Fruit fly (Drosophila melanogaster) whole organism, embryonic: ENCODE data around the gene CG31551.
A peak's percentile ranks its signal among the peaks of the same experiment; 100 is the strongest.

Experiments
- Atf6 ChIP-seq: fragments of 200-800 bp; sonication (Bioruptor generic); IDR thresholded peaks from 2 replicates; pipeline ENCODE4 v1.3.6; 2022; ENCODE audit warnings: missing biosample characterization, missing genetic modification characterization
- Awh ChIP-seq: fragments of 200-800 bp; sonication (Bioruptor generic); IDR thresholded peaks from 2 replicates; pipeline ENCODE4, ENCODE4 v1.3.6; 2022; ENCODE audit warnings: missing biosample characterization, missing genetic modification characterization
- B-H2 ChIP-seq: fragments of 200-800 bp; sonication (Bioruptor generic); optimal IDR thresholded peaks from 2 replicates; lab custom pipeline; 2018; ENCODE audit warnings: missing biosample characterization, mild to moderate bottlenecking, missing genetic modification characterization
- CG10462 ChIP-seq: fragments of 200-800 bp; sonication (Bioruptor generic); optimal IDR thresholded peaks from 2 replicates; lab custom pipeline; 2016; ENCODE audit warnings: missing biosample characterization, missing genetic modification characterization
- CG11247 ChIP-seq: fragments of 200-800 bp; sonication (Bioruptor generic); IDR thresholded peaks from 2 replicates; pipeline ENCODE4 v1.3.6; 2022; ENCODE audit warnings: missing biosample characterization, missing genetic modification characterization
- CG12769 ChIP-seq: fragments of 200-800 bp; sonication (Bioruptor generic); optimal IDR thresholded peaks from 2 replicates; lab custom pipeline; 2019; ENCODE audit warnings: missing biosample characterization, mild to moderate bottlenecking, missing genetic modification characterization, moderate library complexity
- CG14014 ChIP-seq: fragments of 200-800 bp; sonication (Bioruptor generic); IDR thresholded peaks from 2 replicates; pipeline ENCODE4 v1.3.6; 2022; ENCODE audit warnings: missing biosample characterization, missing genetic modification characterization
- CG17186 ChIP-seq: fragments of 200-800 bp; sonication (Bioruptor generic); optimal IDR thresholded peaks from 3 replicates; lab custom pipeline; 2017; ENCODE audit warnings: missing biosample characterization, missing genetic modification reagents, missing genetic modification characterization
- CG30020 ChIP-seq: fragments of 200-800 bp; optimal IDR thresholded peaks from 2 replicates; lab custom pipeline; 2019; ENCODE audit warnings: missing biosample characterization, mild to moderate bottlenecking, missing genetic modification characterization, moderate library complexity
- CG3163 ChIP-seq: fragments of 200-800 bp; sonication (Bioruptor generic); optimal IDR thresholded peaks from 3 replicates; lab custom pipeline; 2016; ENCODE audit warnings: missing biosample characterization, missing genetic modification characterization
- CG4282 ChIP-seq: fragments of 200-800 bp; sonication (Bioruptor generic); optimal IDR thresholded peaks from 2 replicates; lab custom pipeline; 2016; ENCODE audit warnings: missing biosample characterization, missing genetic modification characterization
- CG6654 ChIP-seq: fragments of 200-800 bp; sonication (Bioruptor generic); optimal IDR thresholded peaks from 2 replicates; lab custom pipeline; 2017; ENCODE audit warnings: missing biosample characterization, mild to moderate bottlenecking, missing genetic modification characterization
- CG7357 ChIP-seq: fragments of 200-800 bp; sonication (Bioruptor generic); IDR thresholded peaks from 3 replicates; pipeline ENCODE4 v1.3.6; 2022; ENCODE audit warnings: missing biosample characterization, missing genetic modification characterization
- CG7556 ChIP-seq: fragments of 200-800 bp; sonication (Bioruptor generic); optimal IDR thresholded peaks from 2 replicates; lab custom pipeline; 2017; ENCODE audit warnings: missing biosample characterization, mild to moderate bottlenecking, missing genetic modification characterization
- CG8944 ChIP-seq: fragments of 200-800 bp; sonication (Bioruptor generic); optimal IDR thresholded peaks from 3 replicates; lab custom pipeline; 2016; ENCODE audit warnings: missing biosample characterization, missing genetic modification characterization
- Dad ChIP-seq: fragments of 200-800 bp; sonication (Bioruptor generic); optimal IDR thresholded peaks from 3 replicates; lab custom pipeline; 2016; ENCODE audit warnings: missing biosample characterization, missing genetic modification characterization
- Dref ChIP-seq: fragments of 200-800 bp; sonication (Bioruptor generic); IDR thresholded peaks from 2 replicates; pipeline ENCODE4 v1.3.6; 2022; ENCODE audit warnings: missing biosample characterization, missing genetic modification characterization
- Eip74EF ChIP-seq, 2 experiments: fragments of 200-800 bp in 1 of 2; fragments of >200 bp in 1 of 2; sonication (Bioruptor generic) in 1 of 2; optimal IDR thresholded peaks; 2 replicates each; lab custom pipeline; 2017 to 2019; ENCODE audit warnings: missing biosample characterization in 2 of 2, missing genetic modification characterization in 2 of 2, mild to moderate bottlenecking in 1 of 2, moderate library complexity in 1 of 2
- H15 ChIP-seq: fragments of 200-800 bp; sonication (Bioruptor generic); IDR thresholded peaks from 3 replicates; pipeline ENCODE4 v1.3.6; 2022; ENCODE audit warnings: missing biosample characterization, missing genetic modification characterization
- Hand ChIP-seq: fragments of 200-800 bp; sonication (Bioruptor generic); optimal IDR thresholded peaks from 2 replicates; lab custom pipeline; 2017; ENCODE audit warnings: mild to moderate bottlenecking, missing biosample characterization, missing genetic modification reagents, missing genetic modification characterization
- Nf-YC ChIP-seq: fragments of 200-800 bp; optimal IDR thresholded peaks from 3 replicates; lab custom pipeline; 2019; ENCODE audit warnings: missing biosample characterization, mild to moderate bottlenecking, missing genetic modification characterization, moderate library complexity
- NfI ChIP-seq: fragments of 200-800 bp; sonication (Bioruptor generic); optimal IDR thresholded peaks from 3 replicates; lab custom pipeline; 2018; ENCODE audit warnings: missing biosample characterization, mild to moderate bottlenecking, missing genetic modification characterization, moderate library complexity
- Oaz ChIP-seq: fragments of 200-800 bp; sonication (Bioruptor generic); IDR thresholded peaks from 2 replicates; pipeline ENCODE4 v1.3.6; 2022; ENCODE audit warnings: missing biosample characterization, missing genetic modification characterization
- Ravus ChIP-seq: fragments of 200-800 bp; sonication (Bioruptor generic); IDR thresholded peaks from 2 replicates; pipeline ENCODE4 v1.3.6; 2022; ENCODE audit warnings: missing biosample characterization, missing genetic modification characterization
- Spps ChIP-seq: fragments of 200-800 bp; sonication (Bioruptor generic); optimal IDR thresholded peaks from 2 replicates; lab custom pipeline; 2018; ENCODE audit warnings: missing biosample characterization, mild to moderate bottlenecking, missing genetic modification characterization
- Taf1 ChIP-seq: fragments of 200-800 bp; sonication (Bioruptor generic); IDR thresholded peaks from 2 replicates; pipeline ENCODE4 v1.3.6; 2022; ENCODE audit warnings: missing biosample characterization, missing genetic modification characterization
- YL-1 ChIP-seq: fragments of 200-800 bp; sonication (Bioruptor generic); optimal IDR thresholded peaks from 3 replicates; lab custom pipeline; 2017; ENCODE audit warnings: missing biosample characterization, mild to moderate bottlenecking, missing genetic modification characterization
- aop ChIP-seq: fragments of 200-800 bp; sonication (Bioruptor generic); IDR thresholded peaks from 2 replicates; pipeline ENCODE4 v1.3.6; 2022; ENCODE audit warnings: missing biosample characterization, missing genetic modification characterization
- ap ChIP-seq: fragments of 200-800 bp; sonication (Bioruptor generic); IDR thresholded peaks from 2 replicates; pipeline ENCODE4 v1.3.6; 2022; ENCODE audit warnings: missing biosample characterization, missing genetic modification characterization
- ase ChIP-seq: fragments of 200-800 bp; sonication (Bioruptor generic); IDR thresholded peaks from 3 replicates; pipeline ENCODE4 v1.3.6; 2022; ENCODE audit warnings: missing biosample characterization, missing genetic modification characterization
- bcd ChIP-seq: fragments of 200-800 bp; sonication (Bioruptor generic); optimal IDR thresholded peaks from 2 replicates; lab custom pipeline; 2017; ENCODE audit warnings: missing biosample characterization, mild to moderate bottlenecking, missing genetic modification characterization
- bigmax ChIP-seq: fragments of 200-800 bp; sonication (Bioruptor generic); optimal IDR thresholded peaks from 2 replicates; lab custom pipeline; 2018; ENCODE audit warnings: missing biosample characterization, mild to moderate bottlenecking, missing genetic modification characterization
- caup ChIP-seq: fragments of 200-800 bp; sonication (Bioruptor generic); optimal IDR thresholded peaks from 3 replicates; lab custom pipeline; 2017; ENCODE audit warnings: missing biosample characterization, mild to moderate bottlenecking, missing genetic modification characterization, moderate library complexity; ENCODE audit not compliant: severe bottlenecking
- da ChIP-seq: fragments of 200-800 bp; sonication (Bioruptor generic); optimal IDR thresholded peaks from 2 replicates; lab custom pipeline; 2016; ENCODE audit warnings: missing biosample characterization, missing genetic modification characterization
- dm ChIP-seq: fragments of 200-800 bp; sonication (Bioruptor generic); optimal IDR thresholded peaks from 3 replicates; lab custom pipeline; 2016; ENCODE audit warnings: missing biosample characterization, missing genetic modification characterization
- dmrt99B ChIP-seq: fragments of 200-800 bp; sonication (Bioruptor generic); optimal IDR thresholded peaks from 2 replicates; lab custom pipeline; 2018; ENCODE audit warnings: missing biosample characterization, mild to moderate bottlenecking, missing genetic modification characterization, moderate library complexity
- dysf ChIP-seq: fragments of 200-800 bp; sonication (Bioruptor generic); IDR thresholded peaks from 3 replicates; pipeline ENCODE4 v1.3.6; 2022; ENCODE audit warnings: missing biosample characterization, missing genetic modification characterization
- fru ChIP-seq: fragments of >200 bp; optimal IDR thresholded peaks from 2 replicates; lab custom pipeline; 2017
- gcm ChIP-seq: fragments of 200-800 bp; sonication (Bioruptor generic); optimal IDR thresholded peaks from 2 replicates; lab custom pipeline; 2019; ENCODE audit warnings: missing biosample characterization, mild to moderate bottlenecking, missing genetic modification characterization, moderate library complexity
- grau ChIP-seq: fragments of 200-800 bp; optimal IDR thresholded peaks from 3 replicates; lab custom pipeline; 2019; ENCODE audit warnings: missing biosample characterization, mild to moderate bottlenecking, missing genetic modification characterization, moderate library complexity
- grn ChIP-seq: fragments of 200-800 bp; sonication (Bioruptor generic); optimal IDR thresholded peaks from 3 replicates; lab custom pipeline; 2017; ENCODE audit warnings: missing biosample characterization, missing genetic modification characterization
- ham ChIP-seq: fragments of 200-800 bp; sonication (Bioruptor generic); IDR thresholded peaks from 2 replicates; pipeline ENCODE4 v1.3.6; 2022; ENCODE audit warnings: missing biosample characterization, missing genetic modification characterization
- hbn ChIP-seq: fragments of 200-800 bp; sonication (Bioruptor generic); IDR thresholded peaks from 2 replicates; pipeline ENCODE4 v1.3.6; 2022; ENCODE audit warnings: missing biosample characterization, missing genetic modification characterization; ENCODE audit not compliant: partially characterized antibody
- jigr1 ChIP-seq: fragments of 200-800 bp; sonication (Bioruptor generic); IDR thresholded peaks from 3 replicates; pipeline ENCODE4 v1.3.6; 2022; ENCODE audit warnings: missing biosample characterization, missing genetic modification characterization
- lmd ChIP-seq: fragments of 200-800 bp; sonication (Bioruptor generic); IDR thresholded peaks from 2 replicates; pipeline ENCODE4 v1.3.6; 2022; ENCODE audit warnings: missing biosample characterization, missing genetic modification characterization
- mirr ChIP-seq: fragments of 200-800 bp; sonication (Bioruptor generic); optimal IDR thresholded peaks from 3 replicates; lab custom pipeline; 2018; ENCODE audit warnings: missing biosample characterization, mild to moderate bottlenecking, missing genetic modification characterization
- pan ChIP-seq, 4 experiments: fragments of >200 bp in 3 of 4; fragments of 200-800 bp in 1 of 4; sonication (Bioruptor generic) in 1 of 4; optimal IDR thresholded peaks in 3 of 4; IDR thresholded peaks in 1 of 4; 2 replicates each; pipeline versions ENCODE4 v1.3.6 to Lab custom; 2017 to 2022; ENCODE audit warnings: missing biosample characterization in 2 of 4, missing genetic modification characterization in 2 of 4, mixed read lengths in 1 of 4
- slou ChIP-seq: fragments of 200-800 bp; sonication (Bioruptor generic); optimal IDR thresholded peaks from 3 replicates; lab custom pipeline; 2016; ENCODE audit warnings: missing biosample characterization, missing genetic modification characterization
- sug ChIP-seq: fragments of 200-800 bp; optimal IDR thresholded peaks from 2 replicates; lab custom pipeline; 2019; ENCODE audit warnings: missing biosample characterization, mild to moderate bottlenecking, missing genetic modification characterization, moderate library complexity
- zen ChIP-seq: fragments of 200-800 bp; sonication (Bioruptor generic); optimal IDR thresholded peaks from 3 replicates; lab custom pipeline; 2018; ENCODE audit warnings: missing biosample characterization, mild to moderate bottlenecking, missing genetic modification characterization, moderate library complexity

Gene CG31551

dm6 chr3R:5672658-5673217 is 45.1 kb downstream of the CG31551 start (continued):
- TF ChIP-seq pan (optimal IDR thresholded peaks at IDR 0.05; lab: Kevin White, UChicago) (no peak), pan (GFP tag; optimal IDR thresholded peaks at IDR 0.05 in 1 of 2, IDR thresholded peaks at IDR 0.05 in 1 of 2) (peak in 1 of 2 experiments; percentile 47), dm (peak; percentile 81), Awh (GFP tag; lab: Robert Waterston, UW) (peak; percentile 85; the same call in 1 of the 2 replicates), grau (tag; lab: Kevin White, UChicago) (peak; percentile 50), YL-1 (peak; percentile 95), CG7556 (peak; percentile 79), B-H2 (GFP tag; lab: Kevin White, UChicago) (peak; percentile 80), da (GFP tag; lab: Kevin White, UChicago) (no peak), aop (GFP tag; lab: Robert Waterston, UW) (no peak), ase (GFP tag; lab: Robert Waterston, UW) (no peak; the same call in 2 of the 3 replicates), jigr1 (GFP tag; lab: Robert Waterston, UW) (no peak), Dref (GFP tag; lab: Robert Waterston, UW) (no peak), ap (GFP tag; lab: Robert Waterston, UW) (peak; percentile 9; the same call in 1 of the 2 replicates), CG10462 (GFP tag; lab: Kevin White, UChicago) (no peak), zen (tag; lab: Kevin White, UChicago) (peak; percentile 51), grn (GFP tag; lab: Kevin White, UChicago) (peak; percentile 73), mirr (GFP tag; lab: Kevin White, UChicago) (peak; percentile 97), Nf-YC (tag; lab: Kevin White, UChicago) (no peak), slou (no peak), gcm (peak; percentile 91), H15 (GFP tag; lab: Robert Waterston, UW) (0 out of 3 replicates have a peak, but pooled peaks have one; percentile 8), ham (GFP tag; lab: Robert Waterston, UW) (no peak), fru (lab: Kevin White, UChicago) (no peak), sug (peak; percentile 98), Oaz (GFP tag; lab: Robert Waterston, UW) (no peak), Hand (peak; percentile 76), CG30020 (peak; percentile 21), CG3163 (GFP tag; lab: Kevin White, UChicago) (peak; percentile 44), CG11247 (GFP tag; lab: Robert Waterston, UW) (no peak), dysf (GFP tag; lab: Robert Waterston, UW) (peak; percentile 19; the same call in 1 of the 3 replicates), CG17186 (GFP tag; lab: Kevin White, UChicago) (peak; percentile 56), NfI (peak; percentile 68), caup (GFP tag; lab: Kevin White, UChicago) (peak; percentile 90), Atf6 (GFP tag; lab: Robert Waterston, UW) (peak; percentile 62), lmd (GFP tag; lab: Robert Waterston, UW) (no peak), hbn (GFP tag; lab: Robert Waterston, UW) (no peak), CG6654 (GFP tag; lab: Kevin White, UChicago) (peak; percentile 25), Spps (tag; lab: Kevin White, UChicago) (peak; percentile 53), CG8944 (GFP tag; lab: Kevin White, UChicago) (peak; percentile 31), bcd (GFP tag; lab: Kevin White, UChicago) (peak; percentile 57), Taf1 (0 out of 2 replicates have a peak, but pooled peaks have one; percentile 16), CG14014 (peak; percentile 61; the same call in 1 of the 2 replicates), CG7357 (GFP tag; lab: Robert Waterston, UW) (no peak), Dad (peak; percentile 54), dmrt99B (tag; lab: Kevin White, UChicago) (no peak), CG12769 (no peak), Ravus (GFP tag; lab: Robert Waterston, UW) (no peak), Eip74EF (GFP tag; optimal IDR thresholded peaks at IDR 0.05; lab: Kevin White, UChicago) (peak in 1 of 2 experiments; percentile 91), bigmax (peak; percentile 70), CG4282 (no peak)
